Fruit fly (Drosophila melanogaster) whole organism, embryonic: ENCODE data around the gene CG1092.
A peak's percentile ranks its signal among the peaks of the same experiment; 100 is the strongest.

Experiments used
- Atf-2 ChIP-seq: fragments of 200-800 bp; sonication (Bioruptor generic); optimal IDR thresholded peaks from 2 replicates; lab custom pipeline; 2016; ENCODE audit warnings: missing biosample characterization, missing genetic modification characterization
- Atf6 ChIP-seq: fragments of 200-800 bp; sonication (Bioruptor generic); IDR thresholded peaks from 2 replicates; pipeline ENCODE4 v1.3.6; 2022; ENCODE audit warnings: missing biosample characterization, missing genetic modification characterization
- CG10274 ChIP-seq: fragments of 200-800 bp; sonication (Bioruptor generic); optimal IDR thresholded peaks from 3 replicates; lab custom pipeline; 2017; ENCODE audit warnings: missing biosample characterization, mild to moderate bottlenecking, missing genetic modification characterization
- CG10654 ChIP-seq: fragments of 200-800 bp; sonication (Bioruptor generic); optimal IDR thresholded peaks from 2 replicates; lab custom pipeline; 2016; ENCODE audit warnings: missing biosample characterization, missing genetic modification characterization
- CG12744 ChIP-seq: fragments of 200-800 bp; sonication (Bioruptor generic); optimal IDR thresholded peaks from 2 replicates; lab custom pipeline; 2016; ENCODE audit warnings: missing biosample characterization, missing genetic modification characterization
- CG13287 ChIP-seq: fragments of 200-800 bp; sonication (Bioruptor generic); IDR thresholded peaks from 2 replicates; pipeline ENCODE4 v1.3.6; 2022; ENCODE audit warnings: missing biosample characterization, missing genetic modification characterization; ENCODE audit not compliant: partially characterized antibody
- CG13894 ChIP-seq: fragments of 200-800 bp; sonication (Bioruptor generic); optimal IDR thresholded peaks from 3 replicates; lab custom pipeline; 2018; ENCODE audit warnings: missing biosample characterization, mild to moderate bottlenecking, missing genetic modification characterization, moderate library complexity
- CG14667 ChIP-seq: fragments of 200-800 bp; sonication (Bioruptor generic); IDR thresholded peaks from 2 replicates; pipeline ENCODE4 v1.3.6; 2022; ENCODE audit warnings: missing biosample characterization, missing genetic modification characterization
- CG1647 ChIP-seq: fragments of 200-800 bp; sonication (Bioruptor generic); optimal IDR thresholded peaks from 3 replicates; lab custom pipeline; 2016; ENCODE audit warnings: missing biosample characterization, missing genetic modification characterization
- CG16813 ChIP-seq: fragments of 200-800 bp; sonication (Bioruptor generic); IDR thresholded peaks from 3 replicates; pipeline ENCODE4 v1.3.6; 2022; ENCODE audit warnings: missing biosample characterization, missing genetic modification characterization; ENCODE audit not compliant: partially characterized antibody
- CG17912 ChIP-seq: fragments of 200-800 bp; sonication (Bioruptor generic); optimal IDR thresholded peaks from 2 replicates; lab custom pipeline; 2018; ENCODE audit warnings: missing biosample characterization, mild to moderate bottlenecking, missing genetic modification characterization
- CG2889 ChIP-seq: fragments of 200-800 bp; sonication (Bioruptor generic); IDR thresholded peaks from 3 replicates; pipeline ENCODE4 v1.3.6; 2022; ENCODE audit warnings: missing biosample characterization, missing genetic modification characterization
- CG30020 ChIP-seq: fragments of 200-800 bp; optimal IDR thresholded peaks from 2 replicates; lab custom pipeline; 2019; ENCODE audit warnings: missing biosample characterization, mild to moderate bottlenecking, missing genetic modification characterization, moderate library complexity
- CG31388 ChIP-seq: fragments of 200-800 bp; sonication (Bioruptor generic); optimal IDR thresholded peaks from 2 replicates; lab custom pipeline; 2016; ENCODE audit warnings: missing biosample characterization, missing genetic modification characterization
- CG32767 ChIP-seq: fragments of 200-800 bp; sonication (Bioruptor generic); IDR thresholded peaks from 2 replicates; pipeline ENCODE4 v1.3.6; 2022; ENCODE audit warnings: missing biosample characterization, missing genetic modification characterization
- CG3281 ChIP-seq: fragments of 200-800 bp; sonication (Bioruptor generic); optimal IDR thresholded peaks from 3 replicates; lab custom pipeline; 2017; ENCODE audit warnings: missing biosample characterization, mild to moderate bottlenecking, missing genetic modification characterization
- CG4328 ChIP-seq: fragments of 200-800 bp; sonication (Bioruptor generic); optimal IDR thresholded peaks from 3 replicates; lab custom pipeline; 2017; ENCODE audit warnings: missing biosample characterization, missing genetic modification reagents, missing genetic modification characterization
- CG4424 ChIP-seq: fragments of 200-800 bp; sonication (Bioruptor generic); optimal IDR thresholded peaks from 3 replicates; lab custom pipeline; 2016; ENCODE audit warnings: missing biosample characterization, missing genetic modification characterization
- CG4730 ChIP-seq: fragments of 200-800 bp; sonication (Bioruptor generic); IDR thresholded peaks from 2 replicates; pipeline ENCODE4 v1.3.6; 2022; ENCODE audit warnings: missing biosample characterization, missing genetic modification characterization
- CG5953 ChIP-seq: fragments of 200-800 bp; sonication (Bioruptor generic); IDR thresholded peaks from 2 replicates; pipeline ENCODE4 v1.3.6; 2022; ENCODE audit warnings: missing biosample characterization, missing genetic modification characterization
- CG6791 ChIP-seq: fragments of 200-800 bp; sonication (Bioruptor generic); IDR thresholded peaks from 3 replicates; pipeline ENCODE4 v1.3.6; 2022; ENCODE audit warnings: missing biosample characterization, missing genetic modification characterization; ENCODE audit not compliant: partially characterized antibody
- CG8089 ChIP-seq: fragments of 200-800 bp; sonication (Bioruptor generic); optimal IDR thresholded peaks from 3 replicates; lab custom pipeline; 2016; ENCODE audit warnings: missing biosample characterization, missing genetic modification characterization
- CG9609 ChIP-seq: fragments of 200-800 bp; sonication (Bioruptor generic); optimal IDR thresholded peaks from 3 replicates; lab custom pipeline; 2016; ENCODE audit warnings: missing biosample characterization, missing genetic modification characterization
- Chrac-16 ChIP-seq: fragments of 200-800 bp; sonication (Bioruptor generic); optimal IDR thresholded peaks from 3 replicates; lab custom pipeline; 2016; ENCODE audit warnings: missing biosample characterization, missing genetic modification characterization
- Dad ChIP-seq: fragments of 200-800 bp; sonication (Bioruptor generic); optimal IDR thresholded peaks from 3 replicates; lab custom pipeline; 2016; ENCODE audit warnings: missing biosample characterization, missing genetic modification characterization
- Deaf1 ChIP-seq: fragments of 200-800 bp; optimal IDR thresholded peaks from 3 replicates; lab custom pipeline; 2019; ENCODE audit warnings: missing biosample characterization, mild to moderate bottlenecking, missing genetic modification characterization, moderate library complexity
- Dek ChIP-seq: fragments of 200-800 bp; sonication (Bioruptor generic); optimal IDR thresholded peaks from 3 replicates; lab custom pipeline; 2019; ENCODE audit warnings: missing biosample characterization, mild to moderate bottlenecking, missing genetic modification characterization, moderate library complexity
- Dref ChIP-seq: fragments of 200-800 bp; sonication (Bioruptor generic); IDR thresholded peaks from 2 replicates; pipeline ENCODE4 v1.3.6; 2022; ENCODE audit warnings: missing biosample characterization, missing genetic modification characterization
- Drgx ChIP-seq: fragments of 200-800 bp; sonication (Bioruptor generic); IDR thresholded peaks from 2 replicates; pipeline ENCODE4 v1.3.6; 2022; ENCODE audit warnings: missing biosample characterization, missing genetic modification characterization
- Hr78 ChIP-seq, 2 experiments: fragments of 200-800 bp in 1 of 2; fragments of >200 bp in 1 of 2; sonication (Bioruptor generic) in 1 of 2; optimal IDR thresholded peaks; 2 replicates each; lab custom pipeline; 2017 to 2019; ENCODE audit warnings: missing biosample characterization in 2 of 2, missing genetic modification characterization in 2 of 2, mild to moderate bottlenecking in 1 of 2, moderate library complexity in 1 of 2
- MBD-R2 ChIP-seq: fragments of 200-800 bp; sonication (Bioruptor generic); IDR thresholded peaks from 2 replicates; pipeline ENCODE4 v1.3.6; 2022; ENCODE audit warnings: missing biosample characterization, missing genetic modification characterization
- NFAT ChIP-seq: fragments of 200-800 bp; sonication (Bioruptor generic); IDR thresholded peaks from 2 replicates; pipeline ENCODE4 v1.3.6; 2022; ENCODE audit warnings: missing biosample characterization, missing genetic modification characterization
- Opbp ChIP-seq: fragments of 200-800 bp; sonication (Bioruptor generic); IDR thresholded peaks from 3 replicates; pipeline ENCODE4 v1.3.6; 2022; ENCODE audit warnings: missing biosample characterization, missing genetic modification characterization; ENCODE audit not compliant: partially characterized antibody
- Spps ChIP-seq: fragments of 200-800 bp; sonication (Bioruptor generic); optimal IDR thresholded peaks from 2 replicates; lab custom pipeline; 2018; ENCODE audit warnings: missing biosample characterization, mild to moderate bottlenecking, missing genetic modification characterization
- Sry-δ ChIP-seq: fragments of 200-800 bp; sonication (Bioruptor generic); optimal IDR thresholded peaks from 2 replicates; lab custom pipeline; 2016; ENCODE audit warnings: missing biosample characterization, missing genetic modification characterization
- TFAM ChIP-seq: fragments of 200-800 bp; sonication (Bioruptor generic); optimal IDR thresholded peaks from 2 replicates; lab custom pipeline; 2017; ENCODE audit warnings: missing biosample characterization, missing genetic modification characterization, inconsistent platforms
- Tbp ChIP-seq: fragments of >200 bp; optimal IDR thresholded peaks from 2 replicates; lab custom pipeline; 2018; ENCODE audit warnings: missing biosample characterization, missing genetic modification characterization
- YL-1 ChIP-seq: fragments of 200-800 bp; sonication (Bioruptor generic); optimal IDR thresholded peaks from 3 replicates; lab custom pipeline; 2017; ENCODE audit warnings: missing biosample characterization, mild to moderate bottlenecking, missing genetic modification characterization
- ac ChIP-seq: fragments of 200-800 bp; sonication (Bioruptor generic); optimal IDR thresholded peaks from 3 replicates; lab custom pipeline; 2017; ENCODE audit warnings: missing biosample characterization, mild to moderate bottlenecking, missing genetic modification characterization
- bbx ChIP-seq: fragments of 200-800 bp; sonication (Bioruptor generic); IDR thresholded peaks from 2 replicates; pipeline ENCODE4 v1.3.6; 2022; ENCODE audit warnings: missing biosample characterization, missing genetic modification characterization; ENCODE audit not compliant: partially characterized antibody
- bigmax ChIP-seq: fragments of 200-800 bp; sonication (Bioruptor generic); optimal IDR thresholded peaks from 2 replicates; lab custom pipeline; 2018; ENCODE audit warnings: missing biosample characterization, mild to moderate bottlenecking, missing genetic modification characterization
- chif ChIP-seq, 2 experiments: fragments of 200-800 bp; sonication (Bioruptor generic); optimal IDR thresholded peaks; 3 replicates each; lab custom pipeline; 2016; ENCODE audit warnings: missing biosample characterization in 2 of 2, missing genetic modification characterization in 2 of 2
- dmrt11E ChIP-seq: fragments of 200-800 bp; sonication (Bioruptor generic); optimal IDR thresholded peaks from 3 replicates; lab custom pipeline; 2018; ENCODE audit warnings: missing biosample characterization, mild to moderate bottlenecking, missing genetic modification characterization, moderate library complexity
- dysf ChIP-seq: fragments of 200-800 bp; sonication (Bioruptor generic); IDR thresholded peaks from 3 replicates; pipeline ENCODE4 v1.3.6; 2022; ENCODE audit warnings: missing biosample characterization, missing genetic modification characterization
- gcm2 ChIP-seq: fragments of 200-800 bp; sonication (Bioruptor generic); optimal IDR thresholded peaks from 2 replicates; lab custom pipeline; 2016; ENCODE audit warnings: missing biosample characterization, missing genetic modification characterization
- hth ChIP-seq: fragments of >200 bp; optimal IDR thresholded peaks from 2 replicates; lab custom pipeline; 2017; ENCODE audit warnings: inconsistent platforms
- pb ChIP-seq: fragments of 200-800 bp; sonication (Bioruptor generic); optimal IDR thresholded peaks from 3 replicates; lab custom pipeline; 2016; ENCODE audit warnings: missing biosample characterization, missing genetic modification characterization
- psq ChIP-seq: fragments of 200-800 bp; sonication (Bioruptor generic); optimal IDR thresholded peaks from 2 replicates; lab custom pipeline; 2017; ENCODE audit warnings: missing biosample characterization, missing genetic modification characterization
- salm ChIP-seq: fragments of 200-800 bp; sonication (Bioruptor generic); optimal IDR thresholded peaks from 2 replicates; lab custom pipeline; 2018; ENCODE audit warnings: missing biosample characterization, mild to moderate bottlenecking, missing genetic modification characterization
- unpg ChIP-seq: fragments of 200-800 bp; sonication (Bioruptor generic); optimal IDR thresholded peaks from 3 replicates; lab custom pipeline; 2018; ENCODE audit warnings: missing biosample characterization, mild to moderate bottlenecking, missing genetic modification characterization, moderate library complexity

Gene CG1092

dm6 chr3R:4232139-4233017 is 34.2 kb upstream of the CG1092 start, which contains the start of gene CG14641 (continued):
- TF ChIP-seq Hr78 (GFP tag; optimal IDR thresholded peaks at IDR 0.05; lab: Kevin White, UChicago) (peak in 1 of 2 experiments; percentile 44), hth (lab: Kevin White, UChicago) (no peak), psq (no peak), CG3281 (GFP tag; lab: Kevin White, UChicago) (no peak), YL-1 (GFP tag; lab: Kevin White, UChicago) (peak; percentile 61), CG9609 (GFP tag; lab: Kevin White, UChicago) (no peak), CG31388 (GFP tag; lab: Kevin White, UChicago) (no peak), dmrt11E (peak; percentile 19), Chrac-16 (GFP tag; lab: Kevin White, UChicago) (no peak), Opbp (GFP tag; lab: Robert Waterston, UW) (peak; percentile 54; the same call in 2 of the 3 replicates), Dad (GFP tag; lab: Kevin White, UChicago) (no peak), CG4328 (no peak), Dref (GFP tag; lab: Robert Waterston, UW) (peak; percentile 83), CG14667 (GFP tag; lab: Robert Waterston, UW) (peak; percentile 29; the same call in 1 of the 2 replicates), CG2889 (GFP tag; lab: Robert Waterston, UW) (no peak), CG8089 (GFP tag; lab: Kevin White, UChicago) (no peak), MBD-R2 (GFP tag; lab: Robert Waterston, UW) (peak; percentile 37), CG6791 (GFP tag; lab: Robert Waterston, UW) (peak; percentile 53; the same call in 1 of the 3 replicates), CG16813 (GFP tag; lab: Robert Waterston, UW) (peak; percentile 64), chif (GFP tag; optimal IDR thresholded peaks at IDR 0.05; lab: Kevin White, UChicago) (no peak), CG4424 (GFP tag; lab: Kevin White, UChicago) (peak; percentile 16), CG4730 (GFP tag; lab: Robert Waterston, UW) (no peak), CG32767 (no peak), Sry-δ (GFP tag; lab: Kevin White, UChicago) (peak; percentile 73), CG13287 (GFP tag; lab: Robert Waterston, UW) (peak; percentile 8; the same call in 1 of the 2 replicates), Drgx (GFP tag; lab: Robert Waterston, UW) (no peak), TFAM (GFP tag; lab: Kevin White, UChicago) (no peak), CG5953 (GFP tag; lab: Robert Waterston, UW) (no peak), CG13894 (tag; lab: Kevin White, UChicago) (no peak), Tbp (GFP tag; lab: Kevin White, UChicago) (no peak), Spps (tag; lab: Kevin White, UChicago) (no peak), pb (GFP tag; lab: Kevin White, UChicago) (no peak), CG1647 (GFP tag; lab: Kevin White, UChicago) (no peak), gcm2 (no peak), CG10274 (GFP tag; lab: Kevin White, UChicago) (no peak), CG30020 (peak; percentile 95), bigmax (no peak), Deaf1 (tag; lab: Kevin White, UChicago) (no peak), Atf6 (GFP tag; lab: Robert Waterston, UW) (no peak), bbx (GFP tag; lab: Robert Waterston, UW) (peak; percentile 49), CG10654 (GFP tag; lab: Kevin White, UChicago) (no peak), CG12744 (GFP tag; lab: Kevin White, UChicago) (no peak), NFAT (GFP tag; lab: Robert Waterston, UW) (no peak), salm (tag; lab: Kevin White, UChicago) (no peak), Atf-2 (GFP tag; lab: Kevin White, UChicago) (no peak), CG17912 (GFP tag; lab: Kevin White, UChicago) (no peak), ac (GFP tag; lab: Kevin White, UChicago) (no peak), unpg (GFP tag; lab: Kevin White, UChicago) (no peak), dysf (no peak), Dek (tag; lab: Kevin White, UChicago) (no peak)
